Worm (Caenorhabditis elegans) whole organism, young adult: ENCODE results near the gene F53H2.1.

ENCODE experiments used
- B0261.1 ChIP-seq: sonication (generic microtip); optimal IDR thresholded peaks from 2 replicates; lab custom pipeline; 2016; ENCODE audit warnings: mild to moderate bottlenecking, missing genetic modification characterization, moderate library complexity, missing compliant biosample characterization
- B0336.3 ChIP-seq: fragments of 200-800 bp; sonication (Bioruptor generic); IDR thresholded peaks from 2 replicates; pipeline ENCODE4 v1.3.6; 2022; ENCODE audit warnings: missing genetic modification characterization, missing compliant biosample characterization
- F37B4.10 ChIP-seq: fragments of 200-800 bp; sonication (Bioruptor generic); IDR thresholded peaks from 2 replicates; pipeline ENCODE4 v1.3.6; 2022; ENCODE audit warnings: missing genetic modification characterization, missing compliant biosample characterization
- ama-1 ChIP-seq, 3 experiments: fragments of 150-350 bp in 1 of 3; sonication (generic microtip) in 2 of 3; optimal IDR thresholded peaks; 2 replicates each; lab custom pipeline; 2014 to 2018; ENCODE audit warnings: missing biosample characterization in 2 of 3, missing genetic modification characterization in 2 of 3, missing genetic modification reagents in 2 of 3
- attf-3 ChIP-seq: fragments of 200-800 bp; sonication (Bioruptor generic); conservative IDR thresholded peaks from 2 replicates; pipeline ENCODE4 v1.3.6; 2022; ENCODE audit warnings: missing genetic modification reagents, missing genetic modification characterization, missing compliant biosample characterization
- ceh-79 ChIP-seq: sonication (generic microtip); optimal IDR thresholded peaks from 2 replicates; lab custom pipeline; 2017; ENCODE audit warnings: mild to moderate bottlenecking, missing genetic modification characterization, missing compliant biosample characterization
- let-607 ChIP-seq, 2 experiments: fragments of 200-800 bp in 1 of 2; sonication (Bioruptor generic) in 1 of 2; sonication (generic microtip) in 1 of 2; optimal IDR thresholded peaks; 2 replicates each; lab custom pipeline; 2016 to 2018; ENCODE audit warnings: mild to moderate bottlenecking in 2 of 2, missing compliant biosample characterization in 2 of 2, missing genetic modification characterization in 2 of 2, moderate library complexity in 2 of 2, missing genotype in 1 of 2
- lin-40 ChIP-seq: sonication (generic microtip); optimal IDR thresholded peaks from 2 replicates; lab custom pipeline; 2016; ENCODE audit warnings: missing genetic modification characterization, mild to moderate bottlenecking, missing compliant biosample characterization, missing genotype, missing genetic modification reagents
- lsy-27 ChIP-seq: sonication (generic microtip); optimal IDR thresholded peaks from 2 replicates; lab custom pipeline; 2017; ENCODE audit warnings: missing genetic modification characterization, mild to moderate bottlenecking, missing compliant biosample characterization, antibody characterized with exemption, missing genotype, borderline replicate concordance; ENCODE audit not compliant: insufficient read depth
- madf-3 ChIP-seq: fragments of 200-800 bp; sonication (Bioruptor generic); IDR thresholded peaks from 2 replicates; pipeline ENCODE4 v1.3.6; 2022; ENCODE audit warnings: missing genetic modification reagents, missing genetic modification characterization, missing compliant biosample characterization
- nhr-90 ChIP-seq: sonication (generic microtip); optimal IDR thresholded peaks from 2 replicates; lab custom pipeline; 2016; ENCODE audit warnings: missing genotype, mild to moderate bottlenecking, missing genetic modification characterization, missing compliant biosample characterization
- repo-1 ChIP-seq: sonication (generic microtip); optimal IDR thresholded peaks from 2 replicates; lab custom pipeline; 2017; ENCODE audit warnings: mild to moderate bottlenecking, missing genetic modification characterization, missing compliant biosample characterization

ce11 chrV:20338020-20338419 lies 49.5 kb upstream of the F53H2.1 start:
- TF ChIP-seq lsy-27 (tag; lab: Kevin White, UChicago) (no peak), ceh-79 (tag; lab: Kevin White, UChicago) (no peak), B0261.1 (no peak), attf-3 (GFP tag; lab: Robert Waterston, UW) (no peak), F37B4.10 (GFP tag; lab: Robert Waterston, UW) (no peak), let-607 (tag; optimal IDR thresholded peaks at IDR 0.05; lab: Kevin White, UChicago) (no peak), B0336.3 (GFP tag; lab: Robert Waterston, UW) (no peak), repo-1 (tag; lab: Kevin White, UChicago) (no peak), nhr-90 (tag; lab: Kevin White, UChicago) (no peak), lin-40 (no peak), ama-1 (optimal IDR thresholded peaks at IDR 0.05; lab: Kevin White, UChicago) (no peak), ama-1 (GFP tag; optimal IDR thresholded peaks at IDR 0.05; lab: Kevin White, UChicago) (no peak), madf-3 (GFP tag; lab: Robert Waterston, UW) (no peak)
